Fruit fly (Drosophila melanogaster): ENCODE measurements around the gene CG42507.
A peak's percentile ranks its signal among the peaks of the same experiment; 100 is the strongest.

The CG42507 gene

DNA sequence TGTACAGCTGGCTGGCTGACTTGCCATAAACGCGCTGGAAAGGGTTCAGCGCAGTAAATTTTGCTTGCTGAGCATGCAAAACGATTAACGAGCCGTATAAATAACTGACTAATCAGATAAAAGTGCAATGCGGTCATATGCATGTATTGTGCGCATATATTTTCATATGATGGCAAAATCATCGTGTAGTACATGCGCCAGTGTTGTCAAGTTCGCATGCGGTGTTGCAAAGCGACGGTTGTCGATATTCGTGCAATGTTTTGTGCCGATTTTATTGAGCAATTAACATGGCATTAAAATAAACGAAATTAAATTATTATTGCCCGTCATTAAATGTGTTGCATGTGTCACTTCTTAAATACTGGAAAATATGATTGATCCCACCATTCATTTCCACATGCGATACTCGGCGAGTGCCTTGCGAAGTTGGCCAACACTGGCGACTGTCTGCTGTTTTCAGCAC is 32.4 kb upstream of the CG42507 start (continued):
- TF ChIP-seq luna (GFP tag; optimal IDR thresholded peaks at IDR 0.05) (peak; percentile 56), ranshi (GFP tag; IDR thresholded peaks at IDR 0.05) (peak; percentile 77; the same call in 1 of the 2 replicates), Awh (GFP tag; IDR thresholded peaks at IDR 0.05) (peak; percentile 57; the same call in 1 of the 2 replicates), hb (GFP tag; IDR thresholded peaks at IDR 0.05; ENCODE audit: partially characterized antibody) (peak; percentile 80), hbn (GFP tag; IDR thresholded peaks at IDR 0.05; ENCODE audit: partially characterized antibody) (peak; percentile 69), caup (GFP tag; optimal IDR thresholded peaks at IDR 0.05; ENCODE audit: severe bottlenecking) (no peak), CG17186 (GFP tag; optimal IDR thresholded peaks at IDR 0.05) (peak; percentile 87), pum (GFP tag; optimal IDR thresholded peaks at IDR 0.05) (peak; percentile 88), CG2712 (tag; optimal IDR thresholded peaks at IDR 0.05) (peak; percentile 64), zen (tag; optimal IDR thresholded peaks at IDR 0.05) (peak; percentile 69), Hand (GFP tag; optimal IDR thresholded peaks at IDR 0.05) (no peak), hkb (optimal IDR thresholded peaks at IDR 0.05) (peak; percentile 47), hkb (GFP tag; IDR thresholded peaks at IDR 0.05) (peak; percentile 69), lab (GFP tag; optimal IDR thresholded peaks at IDR 0.05) (peak; percentile 88), Bteb2 (GFP tag; optimal IDR thresholded peaks at IDR 0.05) (peak; percentile 79), CG18011 (GFP tag; optimal IDR thresholded peaks at IDR 0.05) (peak; percentile 71), nerfin-1 (tag; optimal IDR thresholded peaks at IDR 0.05) (no peak), CG15514 (GFP tag; optimal IDR thresholded peaks at IDR 0.05) (peak; percentile 75), nau (GFP tag; optimal IDR thresholded peaks at IDR 0.05) (no peak), Six4 (GFP tag; optimal IDR thresholded peaks at IDR 0.05) (peak; percentile 54), Sry-δ (GFP tag; optimal IDR thresholded peaks at IDR 0.05) (peak; percentile 79), CG12391 (tag; optimal IDR thresholded peaks at IDR 0.05) (peak; percentile 71), MESR4 (GFP tag; optimal IDR thresholded peaks at IDR 0.05) (peak; percentile 89), PHDP (tag; optimal IDR thresholded peaks at IDR 0.05) (peak; percentile 70), Tbp (GFP tag; optimal IDR thresholded peaks at IDR 0.05) (peak; percentile 39), BtbVII (GFP tag; optimal IDR thresholded peaks at IDR 0.05) (peak; percentile 49), Abd-B (GFP tag; optimal IDR thresholded peaks at IDR 0.05) (peak; percentile 78), CG3847 (GFP tag; IDR thresholded peaks at IDR 0.05) (peak; percentile 88), chinmo (GFP tag; IDR thresholded peaks at IDR 0.05; ENCODE audit: partially characterized antibody) (0 out of 4 replicates have a peak, but pooled peaks have one; percentile 33), Hey (tag; optimal IDR thresholded peaks at IDR 0.05) (no peak), CG9437 (GFP tag; optimal IDR thresholded peaks at IDR 0.05) (peak; percentile 61), CG10462 (GFP tag; optimal IDR thresholded peaks at IDR 0.05) (peak; percentile 74), Drgx (GFP tag; IDR thresholded peaks at IDR 0.05) (peak; percentile 70; the same call in 1 of the 2 replicates), Poxn (GFP tag; IDR thresholded peaks at IDR 0.05) (peak; percentile 36; the same call in 1 of the 2 replicates), kah (GFP tag; optimal IDR thresholded peaks at IDR 0.05) (peak; percentile 18), dpn (GFP tag; optimal IDR thresholded peaks at IDR 0.05) (peak; percentile 89), trem (tag; optimal IDR thresholded peaks at IDR 0.05) (peak; percentile 45), CG3407 (GFP tag; optimal IDR thresholded peaks at IDR 0.05) (peak; percentile 16), CG13624 (GFP tag; optimal IDR thresholded peaks at IDR 0.05) (peak; percentile 88), NK7.1 (GFP tag; optimal IDR thresholded peaks at IDR 0.05) (peak; percentile 72), exex (tag; optimal IDR thresholded peaks at IDR 0.05) (no peak), rib (GFP tag; IDR thresholded peaks at IDR 0.05) (peak; percentile 75), Deaf1 (tag; optimal IDR thresholded peaks at IDR 0.05) (no peak), pnt (GFP tag; optimal IDR thresholded peaks at IDR 0.05) (peak; percentile 61), Jarid2 (GFP tag; optimal IDR thresholded peaks at IDR 0.05) (no peak), Neu2 (GFP tag; optimal IDR thresholded peaks at IDR 0.05; ENCODE audit: borderline replicate concordance) (peak; percentile 66), CG8388 (GFP tag; optimal IDR thresholded peaks at IDR 0.05) (peak; percentile 56), H15 (GFP tag; IDR thresholded peaks at IDR 0.05) (peak; percentile 75; the same call in 1 of the 3 replicates), wor (GFP tag; IDR thresholded peaks at IDR 0.05) (peak; percentile 59)
